Worm (Caenorhabditis elegans) whole organism, late embryonic: ENCODE data around the gene C46E10.1.

Experiments
- T23F11.4 ChIP-seq: fragments of 200-800 bp; sonication (Bioruptor generic); optimal IDR thresholded peaks from 2 replicates; lab custom pipeline; 2018; ENCODE audit warnings: mild to moderate bottlenecking, missing genetic modification characterization, missing compliant biosample characterization
- ama-1 ChIP-seq: fragments of 150-350 bp; optimal IDR thresholded peaks from 2 replicates; lab custom pipeline; 2014
- ceh-22 ChIP-seq: sonication (generic microtip); optimal IDR thresholded peaks from 2 replicates; lab custom pipeline; 2017; ENCODE audit warnings: missing biosample characterization, missing genetic modification characterization
- elt-2 ChIP-seq: sonication (generic microtip); optimal IDR thresholded peaks from 2 replicates; lab custom pipeline; 2016; ENCODE audit warnings: missing genetic modification reagents, missing genetic modification characterization, missing compliant biosample characterization
- ets-4 ChIP-seq: sonication (generic microtip); optimal IDR thresholded peaks from 2 replicates; lab custom pipeline; 2016; ENCODE audit warnings: missing genetic modification characterization, missing compliant biosample characterization
- gmeb-2 ChIP-seq: sonication (generic microtip); optimal IDR thresholded peaks from 2 replicates; lab custom pipeline; 2016; ENCODE audit warnings: missing genetic modification characterization, inconsistent platforms, missing compliant biosample characterization
- nhr-11 ChIP-seq: fragments of 150-350 bp; optimal IDR thresholded peaks from 2 replicates; lab custom pipeline; 2014; ENCODE audit warnings: missing biosample characterization, missing genetic modification characterization
- pag-3 ChIP-seq: sonication (generic microtip); optimal IDR thresholded peaks from 2 replicates; lab custom pipeline; 2016; ENCODE audit warnings: missing compliant biosample characterization, missing genetic modification characterization, borderline replicate concordance
- sox-2 ChIP-seq: fragments of 200-800 bp; sonication (Bioruptor generic); IDR thresholded peaks from 2 replicates; pipeline ENCODE4 v1.3.6; 2022; ENCODE audit warnings: missing genetic modification reagents, missing genetic modification characterization, missing compliant biosample characterization

- no peak for TF ChIP-seq T23F11.4 (GFP tag; lab: Kevin White, UChicago)
- TF ChIP-seq elt-2 (tag; lab: Kevin White, UChicago): no peak
- TF ChIP-seq gmeb-2 (tag; lab: Kevin White, UChicago): no peak
- no peak for TF ChIP-seq nhr-11 (tag; lab: Kevin White, UChicago)
- TF ChIP-seq ama-1 (lab: Kevin White, UChicago): no peak
- no peak for TF ChIP-seq sox-2 (GFP tag; lab: Robert Waterston, UW)
- no peak for TF ChIP-seq ets-4 (tag; lab: Kevin White, UChicago)
- no peak for TF ChIP-seq pag-3
- no peak for TF ChIP-seq ceh-22
These were observed 24.4 kb upstream of the C46E10.1 start, which contains the start of gene srx-104 for ce11 chrII:3699591-3699990.
